Worm (Caenorhabditis elegans) whole organism, mixed stage, embryonic: ENCODE measurements around the gene F53F4.11.

Source experiments
- bed-3 ChIP-seq: fragments of 200-800 bp; sonication (Bioruptor generic); optimal IDR thresholded peaks from 3 replicates; lab custom pipeline; 2018; ENCODE audit warnings: mild to moderate bottlenecking, missing genetic modification characterization, moderate library complexity, missing compliant biosample characterization
- ceh-39 ChIP-seq: fragments of 150-350 bp; optimal IDR thresholded peaks from 2 replicates; lab custom pipeline; 2014; ENCODE audit warnings: missing biosample characterization, missing genetic modification characterization
- ceh-43 ChIP-seq: fragments of 200-800 bp; sonication (Bioruptor generic); optimal IDR thresholded peaks from 2 replicates; lab custom pipeline; 2018; ENCODE audit warnings: mild to moderate bottlenecking, missing genetic modification characterization, moderate library complexity, missing compliant biosample characterization
- ceh-83 ChIP-seq: fragments of 200-800 bp; sonication (Bioruptor generic); optimal IDR thresholded peaks from 2 replicates; lab custom pipeline; 2018; ENCODE audit warnings: mild to moderate bottlenecking, missing genetic modification characterization, missing compliant biosample characterization
- ces-1 ChIP-seq: fragments of 150-350 bp; optimal IDR thresholded peaks from 2 replicates; lab custom pipeline; 2014; ENCODE audit warnings: missing biosample characterization, missing genetic modification reagents, missing genetic modification characterization
- cnd-1 ChIP-seq: fragments of 200-800 bp; sonication (Bioruptor generic); optimal IDR thresholded peaks from 2 replicates; lab custom pipeline; 2018; ENCODE audit warnings: mild to moderate bottlenecking, missing genetic modification characterization, missing compliant biosample characterization
- drap-1 ChIP-seq: fragments of 200-800 bp; sonication (Bioruptor generic); optimal IDR thresholded peaks from 3 replicates; lab custom pipeline; 2018; ENCODE audit warnings: mild to moderate bottlenecking, missing genetic modification characterization, missing compliant biosample characterization
- elt-1 ChIP-seq: sonication (generic microtip); optimal IDR thresholded peaks from 2 replicates; lab custom pipeline; 2017; ENCODE audit warnings: missing genetic modification characterization, mild to moderate bottlenecking, missing compliant biosample characterization, antibody characterized with exemption, moderate library complexity, borderline replicate concordance; ENCODE audit not compliant: insufficient read depth
- elt-3 ChIP-seq: fragments of 150-350 bp; optimal IDR thresholded peaks from 2 replicates; lab custom pipeline; 2014; ENCODE audit warnings: missing biosample characterization, missing genetic modification characterization
- ham-2 ChIP-seq: fragments of 200-800 bp; sonication (Bioruptor generic); optimal IDR thresholded peaks from 2 replicates; lab custom pipeline; 2018; ENCODE audit warnings: mild to moderate bottlenecking, missing genetic modification characterization, missing compliant biosample characterization
- hlh-1 ChIP-seq: fragments of 150-350 bp; optimal IDR thresholded peaks from 2 replicates; lab custom pipeline; 2014; ENCODE audit warnings: missing biosample characterization, missing genetic modification reagents, missing genetic modification characterization
- lin-13 ChIP-seq: fragments of 150-350 bp; optimal IDR thresholded peaks from 2 replicates; lab custom pipeline; 2014; ENCODE audit warnings: missing biosample characterization, missing genetic modification characterization
- lsy-2 ChIP-seq: fragments of 150-350 bp; optimal IDR thresholded peaks from 2 replicates; lab custom pipeline; 2014; ENCODE audit warnings: missing biosample characterization, missing genetic modification characterization
- mab-5 ChIP-seq: fragments of 150-350 bp; optimal IDR thresholded peaks from 2 replicates; lab custom pipeline; 2014; ENCODE audit warnings: missing biosample characterization, missing genetic modification characterization
- mep-1 ChIP-seq: fragments of 150-350 bp; optimal IDR thresholded peaks from 2 replicates; lab custom pipeline; 2017; ENCODE audit warnings: missing biosample characterization, missing genetic modification reagents, missing genetic modification characterization, inconsistent platforms
- mls-2 ChIP-seq: sonication (generic microtip); optimal IDR thresholded peaks from 2 replicates; lab custom pipeline; 2016; ENCODE audit warnings: mild to moderate bottlenecking, missing genetic modification characterization, moderate library complexity, missing compliant biosample characterization
- nhr-12 ChIP-seq: fragments of 150-350 bp; optimal IDR thresholded peaks from 2 replicates; lab custom pipeline; 2014; ENCODE audit warnings: missing biosample characterization, missing genetic modification characterization
- nhr-2 ChIP-seq: fragments of 150-350 bp; optimal IDR thresholded peaks from 2 replicates; lab custom pipeline; 2014; ENCODE audit warnings: missing biosample characterization, missing genetic modification characterization
- nhr-28 ChIP-seq: fragments of 150-350 bp; optimal IDR thresholded peaks from 2 replicates; lab custom pipeline; 2014; ENCODE audit warnings: missing biosample characterization, missing genetic modification characterization
- nhr-76 ChIP-seq: sonication (generic microtip); optimal IDR thresholded peaks from 2 replicates; lab custom pipeline; 2017; ENCODE audit warnings: missing biosample characterization, missing genetic modification characterization
- pha-4 ChIP-seq: fragments of 150-350 bp; optimal IDR thresholded peaks from 2 replicates; lab custom pipeline; 2018; ENCODE audit warnings: missing biosample characterization, missing genetic modification reagents, missing genetic modification characterization
- sem-2 ChIP-seq: fragments of 200-800 bp; sonication (Bioruptor generic); optimal IDR thresholded peaks from 2 replicates; lab custom pipeline; 2018; ENCODE audit warnings: mild to moderate bottlenecking, missing genetic modification characterization, missing compliant biosample characterization
- snpc-4 ChIP-seq: fragments of 150-350 bp; optimal IDR thresholded peaks from 2 replicates; lab custom pipeline; 2014; ENCODE audit warnings: missing biosample characterization, missing genetic modification characterization
- sptf-1 ChIP-seq: sonication (generic microtip); optimal IDR thresholded peaks from 2 replicates; lab custom pipeline; 2017; ENCODE audit warnings: mild to moderate bottlenecking, missing genetic modification characterization, moderate library complexity, missing compliant biosample characterization
- tbx-8 ChIP-seq: fragments of 200-800 bp; sonication (Bioruptor generic); optimal IDR thresholded peaks from 2 replicates; lab custom pipeline; 2018; ENCODE audit warnings: mild to moderate bottlenecking, missing genetic modification characterization, moderate library complexity, missing compliant biosample characterization
- unc-120 ChIP-seq: sonication (generic microtip); optimal IDR thresholded peaks from 2 replicates; lab custom pipeline; 2017; ENCODE audit warnings: missing genetic modification characterization, missing compliant biosample characterization; ENCODE audit not compliant: poor library complexity, severe bottlenecking
- unc-39 ChIP-seq: fragments of 150-350 bp; optimal IDR thresholded peaks from 2 replicates; lab custom pipeline; 2014; ENCODE audit warnings: missing biosample characterization, missing genetic modification characterization
- unc-62 ChIP-seq: fragments of 150-350 bp; optimal IDR thresholded peaks from 2 replicates; lab custom pipeline; 2014; ENCODE audit warnings: missing biosample characterization, missing genetic modification reagents, missing genetic modification characterization
- zip-8 ChIP-seq: fragments of 150-350 bp; optimal IDR thresholded peaks from 2 replicates; lab custom pipeline; 2014; ENCODE audit warnings: missing biosample characterization, missing genetic modification characterization

Gene F53F4.11

ce11 chrV:13665089-13665488 lies 40.8 kb upstream of the F53F4.11 start, which contains the start of gene rde-12:
rde-12 (plus strand) TSS chrV:13665389.
- TF ChIP-seq mls-2, result no peak
- no peak for TF ChIP-seq nhr-28 (tag; lab: Kevin White, UChicago)
- TF ChIP-seq hlh-1 (tag; lab: Kevin White, UChicago), result peak; percentile 33
- TF ChIP-seq tbx-8 (GFP tag; lab: Kevin White, UChicago), result no peak
- no peak for TF ChIP-seq ceh-43
- peak; percentile 26 for TF ChIP-seq nhr-2 (tag; lab: Kevin White, UChicago)
- TF ChIP-seq unc-39, result no peak

- TF ChIP-seq tbx-8 (GFP tag; lab: Kevin White, UChicago) (no peak), hlh-1 (tag; lab: Kevin White, UChicago) (no peak), lsy-2 (tag; lab: Kevin White, UChicago) (no peak), mep-1 (tag; lab: Kevin White, UChicago) (peak; percentile 30), ceh-83 (GFP tag; lab: Kevin White, UChicago) (no peak), ceh-39 (tag; lab: Kevin White, UChicago) (no peak), sptf-1 (tag; lab: Kevin White, UChicago) (no peak)
These were observed 40.1 kb upstream of the F53F4.11 start for ce11 chrV:13664340-13664916.

ce11 chrV:13660660-13661325 lies 36.5 kb upstream of the F53F4.11 start, which contains the start of gene letm-1:
letm-1 (plus strand) TSS chrV:13661257.
- TF ChIP-seq mep-1 (tag; lab: Kevin White, UChicago) (peak; percentile 4), cnd-1 (tag; lab: Kevin White, UChicago) (no peak), ceh-83 (GFP tag; lab: Kevin White, UChicago) (no peak)
- TF ChIP-seq, all 35 proteins: peak for 1

- TF ChIP-seq lin-13 (tag; lab: Kevin White, UChicago) (no peak), elt-1 (tag; lab: Kevin White, UChicago) (no peak), ceh-43 (no peak), elt-3 (tag; lab: Kevin White, UChicago) (no peak), pha-4 (no peak), snpc-4 (tag; lab: Kevin White, UChicago) (no peak), sem-2 (GFP tag; lab: Kevin White, UChicago) (no peak), mab-5 (tag; lab: Kevin White, UChicago) (no peak), ham-2 (GFP tag; lab: Kevin White, UChicago) (no peak), nhr-76 (tag; lab: Kevin White, UChicago) (no peak), ces-1 (no peak), lsy-2 (tag; lab: Kevin White, UChicago) (no peak), zip-8 (tag; lab: Kevin White, UChicago) (no peak), nhr-12 (tag; lab: Kevin White, UChicago) (no peak), unc-120 (tag; lab: Kevin White, UChicago) (no peak), nhr-28 (tag; lab: Kevin White, UChicago) (no peak), mls-2 (no peak)
These were observed 35.8 kb upstream of the F53F4.11 start for ce11 chrV:13660115-13660514.

ce11 chrV:13659219-13659618 lies 34.9 kb upstream of the F53F4.11 start:
- no peak for TF ChIP-seq pha-4
- no peak for TF ChIP-seq drap-1 (GFP tag; lab: Kevin White, UChicago)
- TF ChIP-seq nhr-28 (tag; lab: Kevin White, UChicago), result no peak
- TF ChIP-seq ham-2 (GFP tag; lab: Kevin White, UChicago), result no peak
- no peak for TF ChIP-seq hlh-1 (tag; lab: Kevin White, UChicago)
- no peak for TF ChIP-seq nhr-76 (tag; lab: Kevin White, UChicago)
- TF ChIP-seq bed-3 (GFP tag; lab: Kevin White, UChicago), result no peak
- no peak for TF ChIP-seq cnd-1 (tag; lab: Kevin White, UChicago)
- TF ChIP-seq lsy-2 (tag; lab: Kevin White, UChicago), result no peak
- no peak for TF ChIP-seq ceh-43
- TF ChIP-seq nhr-12 (tag; lab: Kevin White, UChicago), result no peak
- no peak for TF ChIP-seq nhr-2 (tag; lab: Kevin White, UChicago)
- TF ChIP-seq elt-1 (tag; lab: Kevin White, UChicago), result no peak
- no peak for TF ChIP-seq mep-1 (tag; lab: Kevin White, UChicago)
- no peak for TF ChIP-seq unc-62 (GFP tag; lab: Kevin White, UChicago)
- TF ChIP-seq elt-3 (tag; lab: Kevin White, UChicago), result no peak
- no peak for TF ChIP-seq ceh-83 (GFP tag; lab: Kevin White, UChicago)
